Worm (Caenorhabditis elegans) whole organism, L2 larva: ENCODE measurements around the gene F54F2.14.

Experiments
- F13H6.1 ChIP-seq: sonication (generic microtip); optimal IDR thresholded peaks from 2 replicates; lab custom pipeline; 2016; ENCODE audit warnings: missing genetic modification characterization, missing compliant biosample characterization
- R02D3.7 ChIP-seq: fragments of 150-350 bp; optimal IDR thresholded peaks from 2 replicates; lab custom pipeline; 2014; ENCODE audit warnings: missing biosample characterization, missing genetic modification characterization
- alr-1 ChIP-seq: fragments of 150-350 bp; optimal IDR thresholded peaks from 2 replicates; lab custom pipeline; 2014; ENCODE audit warnings: missing biosample characterization, missing genetic modification characterization
- aly-2 ChIP-seq: fragments of 150-350 bp; optimal IDR thresholded peaks from 2 replicates; lab custom pipeline; 2014; ENCODE audit warnings: missing biosample characterization, missing genetic modification characterization
- ceh-16 ChIP-seq: fragments of 150-350 bp; optimal IDR thresholded peaks from 2 replicates; lab custom pipeline; 2014; ENCODE audit warnings: missing biosample characterization, missing genetic modification characterization
- ceh-82 ChIP-seq: fragments of 150-350 bp; optimal IDR thresholded peaks from 2 replicates; lab custom pipeline; 2014; ENCODE audit warnings: missing biosample characterization, missing genetic modification characterization
- crh-2 ChIP-seq: sonication (generic microtip); optimal IDR thresholded peaks from 2 replicates; lab custom pipeline; 2017; ENCODE audit warnings: missing biosample characterization, missing genetic modification characterization
- elt-1 ChIP-seq: fragments of 150-350 bp; optimal IDR thresholded peaks from 2 replicates; lab custom pipeline; 2014; ENCODE audit warnings: missing biosample characterization, missing genetic modification characterization
- fos-1 ChIP-seq: fragments of 150-350 bp; optimal IDR thresholded peaks from 2 replicates; lab custom pipeline; 2014; ENCODE audit warnings: missing biosample characterization, missing genetic modification characterization
- gmeb-1 ChIP-seq: fragments of 150-350 bp; optimal IDR thresholded peaks from 2 replicates; lab custom pipeline; 2014; ENCODE audit warnings: missing biosample characterization, missing genetic modification characterization
- lin-11 ChIP-seq: fragments of 150-350 bp; sonication (generic microtip); optimal IDR thresholded peaks from 2 replicates; lab custom pipeline; 2014; ENCODE audit warnings: missing biosample characterization, missing genetic modification characterization, inconsistent platforms, mixed read lengths
- lin-13 ChIP-seq: fragments of 150-350 bp; optimal IDR thresholded peaks from 2 replicates; lab custom pipeline; 2014; ENCODE audit warnings: missing biosample characterization, missing genetic modification reagents, missing genetic modification characterization
- lin-39 ChIP-seq: fragments of 150-350 bp; optimal IDR thresholded peaks from 2 replicates; lab custom pipeline; 2014; ENCODE audit warnings: missing biosample characterization, missing genetic modification reagents, missing genetic modification characterization
- lsy-2 ChIP-seq, 2 experiments: fragments of 150-350 bp in 1 of 2; sonication (generic microtip) in 1 of 2; optimal IDR thresholded peaks; 2 replicates each; lab custom pipeline; 2014 to 2017; ENCODE audit warnings: missing biosample characterization in 2 of 2, missing genetic modification characterization in 2 of 2
- mbf-1 ChIP-seq: sonication (generic microtip); optimal IDR thresholded peaks from 2 replicates; lab custom pipeline; 2017; ENCODE audit warnings: missing biosample characterization, missing genetic modification characterization
- mdl-1 ChIP-seq, 2 experiments: fragments of 150-350 bp in 1 of 2; sonication (generic microtip) in 1 of 2; optimal IDR thresholded peaks; 2 replicates each; lab custom pipeline; 2017; ENCODE audit warnings: missing biosample characterization in 2 of 2, missing genetic modification characterization in 2 of 2
- nhr-11 ChIP-seq: fragments of 150-350 bp; optimal IDR thresholded peaks from 2 replicates; lab custom pipeline; 2014; ENCODE audit warnings: missing biosample characterization, missing genetic modification characterization
- nhr-12 ChIP-seq: fragments of 150-350 bp; optimal IDR thresholded peaks from 2 replicates; lab custom pipeline; 2014; ENCODE audit warnings: missing biosample characterization, missing genetic modification characterization
- nhr-129 ChIP-seq: fragments of 150-350 bp; optimal IDR thresholded peaks from 2 replicates; lab custom pipeline; 2014; ENCODE audit warnings: missing biosample characterization, missing genetic modification characterization
- nhr-237 ChIP-seq: fragments of 150-350 bp; optimal IDR thresholded peaks from 2 replicates; lab custom pipeline; 2014; ENCODE audit warnings: missing biosample characterization, missing genetic modification characterization
- nhr-25 ChIP-seq: fragments of 150-350 bp; sonication (generic microtip); optimal IDR thresholded peaks from 3 replicates; lab custom pipeline; 2014; ENCODE audit warnings: missing biosample characterization, missing genetic modification characterization
- nhr-77 ChIP-seq: fragments of 150-350 bp; optimal IDR thresholded peaks from 2 replicates; lab custom pipeline; 2014; ENCODE audit warnings: missing biosample characterization, missing genetic modification characterization
- sem-4 ChIP-seq: fragments of 150-350 bp; optimal IDR thresholded peaks from 2 replicates; lab custom pipeline; 2014; ENCODE audit warnings: missing biosample characterization, missing genetic modification reagents, missing genetic modification characterization
- skn-1 ChIP-seq: sonication (generic microtip); optimal IDR thresholded peaks from 2 replicates; lab custom pipeline; 2017; ENCODE audit warnings: missing biosample characterization, missing genetic modification characterization
- sma-3 ChIP-seq: sonication (generic microtip); optimal IDR thresholded peaks from 2 replicates; lab custom pipeline; 2016; ENCODE audit warnings: missing genetic modification reagents, missing genetic modification characterization, missing compliant biosample characterization
- sma-9 ChIP-seq, 2 experiments: fragments of 150-350 bp in 1 of 2; sonication (generic microtip) in 1 of 2; optimal IDR thresholded peaks; 2 replicates each; lab custom pipeline; 2014 to 2016; ENCODE audit warnings: missing genetic modification characterization in 2 of 2, mild to moderate bottlenecking in 1 of 2, missing biosample characterization in 1 of 2, missing compliant biosample characterization in 1 of 2, missing genetic modification reagents in 1 of 2, moderate library complexity in 1 of 2
- snpc-4 ChIP-seq: fragments of 150-350 bp; optimal IDR thresholded peaks from 2 replicates; lab custom pipeline; 2014; ENCODE audit warnings: missing biosample characterization, missing genetic modification characterization
- unc-62 ChIP-seq: fragments of 150-350 bp; optimal IDR thresholded peaks from 2 replicates; lab custom pipeline; 2014; ENCODE audit warnings: missing biosample characterization, missing genetic modification reagents, missing genetic modification characterization
- zag-1 ChIP-seq: fragments of 150-350 bp; optimal IDR thresholded peaks from 2 replicates; lab custom pipeline; 2014; ENCODE audit warnings: missing biosample characterization, missing genetic modification characterization
- ztf-1 ChIP-seq: fragments of 200-800 bp; sonication (Bioruptor generic); conservative IDR thresholded peaks from 2 replicates; pipeline ENCODE4 v1.3.6; 2022; ENCODE audit warnings: missing genetic modification characterization, missing compliant biosample characterization
- ztf-4 ChIP-seq: fragments of 150-350 bp; optimal IDR thresholded peaks from 2 replicates; lab custom pipeline; 2014; ENCODE audit warnings: missing biosample characterization, missing genetic modification characterization

Gene F54F2.14

ce11 chrIII:8791235-8791634 lies at the start of gene F54F2.14, which contains the start of gene zfp-1:
Gene F54F2.14 (plus strand): TSS chrIII:8791546.
Gene zfp-1 (plus strand): TSS chrIII:8791535.
- no peak for TF ChIP-seq nhr-12 (tag; lab: Kevin White, UChicago)
- TF ChIP-seq snpc-4 (tag; lab: Kevin White, UChicago), result no peak
- no peak for TF ChIP-seq fos-1
- TF ChIP-seq gmeb-1 (tag; lab: Kevin White, UChicago), result no peak
- no peak for TF ChIP-seq nhr-237
- no peak for TF ChIP-seq ztf-4 (tag; lab: Kevin White, UChicago)
- TF ChIP-seq sma-3 (GFP tag; lab: Kevin White, UChicago), result no peak

ce11 chrIII:8741955-8742354 lies 49.4 kb upstream of the F54F2.14 start:
- TF ChIP-seq skn-1 (tag; lab: Kevin White, UChicago) (no peak), elt-1 (tag; lab: Kevin White, UChicago) (no peak), sma-9 (GFP tag; optimal IDR thresholded peaks at IDR 0.05; lab: Kevin White, UChicago) (no peak), sma-9 (tag; optimal IDR thresholded peaks at IDR 0.05; lab: Kevin White, UChicago) (no peak), sma-3 (GFP tag; lab: Kevin White, UChicago) (no peak), nhr-129 (no peak), nhr-237 (no peak), lsy-2 (tag; optimal IDR thresholded peaks at IDR 0.05; lab: Kevin White, UChicago) (no peak), crh-2 (tag; lab: Kevin White, UChicago) (no peak), F13H6.1 (no peak), nhr-25 (no peak), alr-1 (tag; lab: Kevin White, UChicago) (no peak), lin-13 (GFP tag; lab: Kevin White, UChicago) (no peak), fos-1 (no peak), ztf-4 (tag; lab: Kevin White, UChicago) (no peak), gmeb-1 (tag; lab: Kevin White, UChicago) (no peak), unc-62 (GFP tag; lab: Kevin White, UChicago) (no peak), mdl-1 (tag; optimal IDR thresholded peaks at IDR 0.05; lab: Kevin White, UChicago) (no peak), lin-11 (tag; lab: Kevin White, UChicago) (no peak), mbf-1 (tag; lab: Kevin White, UChicago) (no peak), sem-4 (no peak)

- no peak for TF ChIP-seq lin-39 (tag; lab: Kevin White, UChicago)
- TF ChIP-seq R02D3.7 (tag; lab: Kevin White, UChicago), result no peak
- TF ChIP-seq ztf-1, result no peak
- TF ChIP-seq mbf-1 (tag; lab: Kevin White, UChicago), result no peak
- no peak for TF ChIP-seq ztf-4 (tag; lab: Kevin White, UChicago)
- TF ChIP-seq nhr-77 (tag; lab: Kevin White, UChicago), result no peak
- no peak for TF ChIP-seq ceh-16 (tag; lab: Kevin White, UChicago)
- no peak for TF ChIP-seq skn-1 (tag; lab: Kevin White, UChicago)
- no peak for TF ChIP-seq aly-2 (tag; lab: Kevin White, UChicago)
- no peak for TF ChIP-seq fos-1
These were observed 48.8 kb upstream of the F54F2.14 start for ce11 chrIII:8742584-8742983.

ce11 chrIII:8743796-8744404 lies 47.4 kb upstream of the F54F2.14 start, which contains the start of gene ZK370.6:
Gene ZK370.6 (minus strand): TSS chrIII:8743846.
- TF ChIP-seq ztf-1 (no peak), lin-11 (tag; lab: Kevin White, UChicago) (no peak), nhr-11 (tag; lab: Kevin White, UChicago) (no peak), sma-3 (GFP tag; lab: Kevin White, UChicago) (no peak), nhr-237 (no peak), zag-1 (no peak), aly-2 (tag; lab: Kevin White, UChicago) (no peak), skn-1 (tag; lab: Kevin White, UChicago) (no peak)

- TF ChIP-seq zag-1 (no peak), nhr-11 (tag; lab: Kevin White, UChicago) (no peak), crh-2 (tag; lab: Kevin White, UChicago) (no peak), ztf-1 (no peak)
These were observed 46.6 kb upstream of the F54F2.14 start for ce11 chrIII:8744765-8745164.

- no peak for TF ChIP-seq gmeb-1 (tag; lab: Kevin White, UChicago)
- no peak for TF ChIP-seq zag-1
- TF ChIP-seq ztf-4 (tag; lab: Kevin White, UChicago), result no peak
- TF ChIP-seq snpc-4 (tag; lab: Kevin White, UChicago), result no peak
- no peak for TF ChIP-seq ceh-82 (tag; lab: Kevin White, UChicago)
- no peak for TF ChIP-seq nhr-237
These were observed 46.1 kb upstream of the F54F2.14 start for ce11 chrIII:8745214-8745613.
